Fruit fly (Drosophila melanogaster): ENCODE measurements around the gene CG1737.

Gene CG1737

dm6 chrX:11390625-11391363 lies 40.4 kb downstream of the CG1737 start (continued):
- TF ChIP-seq tgo (GFP tag; IDR thresholded peaks at IDR 0.05) = peak; percentile 86
- peak; percentile 82 for TF ChIP-seq CG6175 (GFP tag; IDR thresholded peaks at IDR 0.05)
- TF ChIP-seq CG4707 (GFP tag; optimal IDR thresholded peaks at IDR 0.05) = peak; percentile 42
- TF ChIP-seq CG9876 (GFP tag; optimal IDR thresholded peaks at IDR 0.05) = peak; percentile 46
- TF ChIP-seq C15 (GFP tag; IDR thresholded peaks at IDR 0.05) = peak; percentile 74; the same call in 1 of the 3 replicates
- peak; percentile 74 for TF ChIP-seq CG12155 (GFP tag; optimal IDR thresholded peaks at IDR 0.05)
- TF ChIP-seq abd-A (tag; optimal IDR thresholded peaks at IDR 0.05) = no peak
- peak; percentile 77; the same call in 2 of the 3 replicates for TF ChIP-seq CG2199 (GFP tag; IDR thresholded peaks at IDR 0.05)
- peak; percentile 84 for TF ChIP-seq tio (GFP tag; optimal IDR thresholded peaks at IDR 0.05)
- no peak for TF ChIP-seq Dfd (GFP tag; optimal IDR thresholded peaks at IDR 0.05)
- no peak for TF ChIP-seq knrl (GFP tag; IDR thresholded peaks at IDR 0.05; ENCODE audit: partially characterized antibody)
- peak; percentile 87 for TF ChIP-seq Ptx1 (GFP tag; IDR thresholded peaks at IDR 0.05)
- peak; percentile 67 for TF ChIP-seq CG8765 (GFP tag; IDR thresholded peaks at IDR 0.05)
- peak; percentile 77 for TF ChIP-seq CG1647 (GFP tag; optimal IDR thresholded peaks at IDR 0.05)
- TF ChIP-seq Nf-YC (tag; optimal IDR thresholded peaks at IDR 0.05) = peak; percentile 65
- peak; percentile 77 for TF ChIP-seq CG7372 (GFP tag; IDR thresholded peaks at IDR 0.05)
- TF ChIP-seq CG10366 (GFP tag; IDR thresholded peaks at IDR 0.05) = peak; percentile 84
- peak; percentile 84 for TF ChIP-seq ken (GFP tag; IDR thresholded peaks at IDR 0.05)
- TF ChIP-seq Chrac-16 (GFP tag; optimal IDR thresholded peaks at IDR 0.05) = peak; percentile 65
- peak; percentile 90 for TF ChIP-seq dysf (GFP tag; IDR thresholded peaks at IDR 0.05)
- TF ChIP-seq CG12236 (GFP tag; optimal IDR thresholded peaks at IDR 0.05) = peak; percentile 35
- peak; percentile 74 for TF ChIP-seq ap (GFP tag; IDR thresholded peaks at IDR 0.05)
- TF ChIP-seq btn (GFP tag; optimal IDR thresholded peaks at IDR 0.05) = no peak
- TF ChIP-seq CG10321 (GFP tag; IDR thresholded peaks at IDR 0.05) = no peak
- peak; percentile 65 for TF ChIP-seq ara (GFP tag; IDR thresholded peaks at IDR 0.05)
- TF ChIP-seq chm (GFP tag; IDR thresholded peaks at IDR 0.05) = peak; percentile 73; the same call in 1 of the 2 replicates
- no peak for TF ChIP-seq Stat92E (GFP tag; optimal IDR thresholded peaks at IDR 0.05)
- peak; percentile 79 for TF ChIP-seq CG18262 (tag; optimal IDR thresholded peaks at IDR 0.05)
- no peak for TF ChIP-seq hbn (GFP tag; IDR thresholded peaks at IDR 0.05; ENCODE audit: partially characterized antibody)
- peak; percentile 85 for TF ChIP-seq CG17328 (GFP tag; IDR thresholded peaks at IDR 0.05)
- TF ChIP-seq jing (GFP tag; optimal IDR thresholded peaks at IDR 0.05) = peak; percentile 68
- TF ChIP-seq ham (GFP tag; IDR thresholded peaks at IDR 0.05) = peak; percentile 67; the same call in 1 of the 2 replicates
- TF ChIP-seq stwl (tag; optimal IDR thresholded peaks at IDR 0.05) = no peak
- peak; percentile 24 for TF ChIP-seq emc (GFP tag; optimal IDR thresholded peaks at IDR 0.05)
- TF ChIP-seq pan (optimal IDR thresholded peaks at IDR 0.05) = peak in 1 of 2 experiments; percentile 10
- peak in 1 of 2 experiments; percentile 86 for TF ChIP-seq pan (GFP tag; optimal IDR thresholded peaks at IDR 0.05 in 1 of 2, IDR thresholded peaks at IDR 0.05 in 1 of 2)
- TF ChIP-seq Dref (GFP tag; IDR thresholded peaks at IDR 0.05) = 0 out of 2 replicates have a peak, but pooled peaks have one; percentile 3
- TF ChIP-seq dati (GFP tag; IDR thresholded peaks at IDR 0.05) = peak; percentile 65; the same call in 1 of the 2 replicates
- TF ChIP-seq CG12299 (tag; optimal IDR thresholded peaks at IDR 0.05) = no peak
- TF ChIP-seq phol (tag; optimal IDR thresholded peaks at IDR 0.05) = peak; percentile 74
- TF ChIP-seq Atf-2 (GFP tag; optimal IDR thresholded peaks at IDR 0.05) = peak; percentile 37
- peak; percentile 55 for TF ChIP-seq CG15601 (tag; optimal IDR thresholded peaks at IDR 0.05)
- peak; percentile 57 for TF ChIP-seq CG4854 (GFP tag; optimal IDR thresholded peaks at IDR 0.05)
- TF ChIP-seq CG18011 (GFP tag; optimal IDR thresholded peaks at IDR 0.05) = peak; percentile 36
- no peak for TF ChIP-seq CG2202 (tag; optimal IDR thresholded peaks at IDR 0.05)
- TF ChIP-seq z (GFP tag; IDR thresholded peaks at IDR 0.05) = no peak
- TF ChIP-seq ERR (GFP tag; optimal IDR thresholded peaks at IDR 0.05) = peak; percentile 68
- peak; percentile 82 for TF ChIP-seq ab (GFP tag; optimal IDR thresholded peaks at IDR 0.05)
- peak; percentile 56 for TF ChIP-seq dm (GFP tag; optimal IDR thresholded peaks at IDR 0.05)
- TF ChIP-seq hth (optimal IDR thresholded peaks at IDR 0.05) = no peak
